Worm (Caenorhabditis elegans) whole organism, L3 larva: Measurements from ENCODE around the gene F36D3.1.

Source experiments
- ama-1 ChIP-seq: fragments of 150-350 bp; optimal IDR thresholded peaks from 2 replicates; lab custom pipeline; 2018
- fkh-10 ChIP-seq: sonication (generic microtip); optimal IDR thresholded peaks from 2 replicates; lab custom pipeline; 2017; ENCODE audit warnings: missing biosample characterization, missing genetic modification reagents, missing genetic modification characterization
- fos-1 ChIP-seq: fragments of 150-350 bp; optimal IDR thresholded peaks from 2 replicates; lab custom pipeline; 2014; ENCODE audit warnings: missing biosample characterization, missing genetic modification characterization
- lin-39 ChIP-seq: fragments of 150-350 bp; optimal IDR thresholded peaks from 2 replicates; lab custom pipeline; 2018; ENCODE audit warnings: missing biosample characterization, missing genetic modification reagents, missing genetic modification characterization
- nfya-1 ChIP-seq: sonication (generic microtip); optimal IDR thresholded peaks from 2 replicates; lab custom pipeline; 2017; ENCODE audit warnings: missing genetic modification characterization, mild to moderate bottlenecking, missing compliant biosample characterization, antibody characterized with exemption, moderate library complexity; ENCODE audit not compliant: insufficient read depth
- nhr-11 ChIP-seq: fragments of 150-350 bp; optimal IDR thresholded peaks from 2 replicates; lab custom pipeline; 2014; ENCODE audit warnings: missing biosample characterization, missing genetic modification characterization
- nhr-237 ChIP-seq: fragments of 150-350 bp; optimal IDR thresholded peaks from 2 replicates; lab custom pipeline; 2014; ENCODE audit warnings: missing biosample characterization, missing genetic modification characterization
- nhr-28 ChIP-seq: fragments of 150-350 bp; optimal IDR thresholded peaks from 2 replicates; lab custom pipeline; 2014; ENCODE audit warnings: missing biosample characterization, missing genetic modification characterization
- nhr-76 ChIP-seq: fragments of 150-350 bp; sonication (generic microtip); optimal IDR thresholded peaks from 5 replicates; lab custom pipeline; 2014; ENCODE audit warnings: missing biosample characterization, missing genetic modification characterization
- pha-4 ChIP-seq: fragments of 150-350 bp; optimal IDR thresholded peaks from 2 replicates; lab custom pipeline; 2014; ENCODE audit warnings: missing biosample characterization, missing genetic modification reagents, missing genetic modification characterization
- snpc-4 ChIP-seq: fragments of 150-350 bp; optimal IDR thresholded peaks from 2 replicates; lab custom pipeline; 2014; ENCODE audit warnings: missing biosample characterization, missing genetic modification characterization
- tbx-2 ChIP-seq: sonication (generic microtip); optimal IDR thresholded peaks from 2 replicates; lab custom pipeline; 2016; ENCODE audit warnings: mild to moderate bottlenecking, missing genetic modification characterization, missing compliant biosample characterization

DNA sequence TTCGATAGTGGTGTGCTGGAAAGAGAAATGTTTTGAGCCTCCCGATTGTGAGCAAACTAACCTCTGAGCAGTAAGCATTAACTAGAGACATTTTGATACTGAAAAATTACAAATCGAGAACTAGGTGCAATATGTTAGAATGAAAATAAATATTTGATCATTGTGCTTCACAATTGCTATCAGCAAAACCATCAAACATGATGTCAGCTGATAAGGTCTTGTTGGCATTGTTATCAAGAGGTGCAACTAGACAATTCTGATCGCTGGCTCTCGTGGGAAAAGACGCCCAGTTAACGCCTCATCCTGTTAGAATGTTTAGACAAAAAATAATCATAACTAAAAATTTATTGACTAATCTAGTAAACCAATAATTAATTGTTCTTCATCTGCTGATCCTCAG, 4.8 kb upstream of the F36D3.1 start, which contains the start of gene comt-2:
- no peak for TF ChIP-seq lin-39
- no peak for TF ChIP-seq nhr-11 (tag; lab: Kevin White, UChicago)
- no peak for TF ChIP-seq tbx-2 (tag; lab: Kevin White, UChicago)
- TF ChIP-seq fos-1: no peak
- TF ChIP-seq snpc-4: no peak
- no peak for TF ChIP-seq nhr-237 (tag; lab: Kevin White, UChicago)
- no peak for TF ChIP-seq ama-1 (lab: Kevin White, UChicago)
- no peak for TF ChIP-seq nfya-1 (tag; lab: Kevin White, UChicago)
- TF ChIP-seq nhr-28 (tag; lab: Kevin White, UChicago): no peak
- TF ChIP-seq fkh-10 (GFP tag; lab: Kevin White, UChicago): no peak
- no peak for TF ChIP-seq nhr-76 (tag; lab: Kevin White, UChicago)
- TF ChIP-seq pha-4 (tag; lab: Kevin White, UChicago): no peak
